Worm (Caenorhabditis elegans) whole organism, L4 larva: Measurements from ENCODE around the gene Y105C5B.1413.

Source experiments
- ZK337.2 ChIP-seq: fragments of 200-800 bp; sonication (Bioruptor generic); IDR thresholded peaks from 2 replicates; pipeline ENCODE4 v1.3.6; 2022; ENCODE audit warnings: missing genetic modification reagents, missing genetic modification characterization, missing compliant biosample characterization
- lir-3 ChIP-seq: sonication (generic microtip); optimal IDR thresholded peaks from 2 replicates; lab custom pipeline; 2016; ENCODE audit warnings: mild to moderate bottlenecking, missing genetic modification characterization, missing compliant biosample characterization
- php-3 ChIP-seq: fragments of 200-800 bp; sonication (Bioruptor generic); IDR thresholded peaks from 2 replicates; pipeline ENCODE4 v1.3.6; 2022; ENCODE audit warnings: missing genetic modification reagents, missing genetic modification characterization, missing compliant biosample characterization
- snpc-1.2 ChIP-seq: fragments of 200-800 bp; sonication (Bioruptor generic); IDR thresholded peaks from 2 replicates; pipeline ENCODE4 v1.3.6; 2022; ENCODE audit warnings: missing genetic modification reagents, missing genetic modification characterization, missing compliant biosample characterization

The Y105C5B.1413 gene

ce11 chrIV:16138765-16139164 is 45.7 kb downstream of the Y105C5B.1413 start:
- no peak; the same call in 1 of the 2 replicates for TF ChIP-seq snpc-1.2 (GFP tag; lab: Robert Waterston, UW)
- no peak for TF ChIP-seq php-3 (GFP tag; lab: Robert Waterston, UW)
- no peak for TF ChIP-seq ZK337.2 (GFP tag; lab: Robert Waterston, UW)
- no peak for TF ChIP-seq lir-3
